Fruit fly (Drosophila melanogaster) Kc167 (cell line): ENCODE data around the gene RhoBTB.

Experiments
- Myc ChIP-seq: fragments of >200 bp; optimal IDR thresholded peaks from 2 replicates; lab custom pipeline; 2017; ENCODE audit warnings: missing external identifiers
- Sin3A ChIP-seq: fragments of >200 bp; optimal IDR thresholded peaks from 2 replicates; lab custom pipeline; 2018; ENCODE audit warnings: missing external identifiers
- insv ChIP-seq: fragments of >200 bp; optimal IDR thresholded peaks from 3 replicates; lab custom pipeline; 2018; ENCODE audit warnings: missing external identifiers
- psq ChIP-seq: fragments of >200 bp; optimal IDR thresholded peaks from 2 replicates; lab custom pipeline; 2017; ENCODE audit warnings: missing external identifiers
- ttk ChIP-seq: sonication (Bioruptor generic); optimal IDR thresholded peaks from 2 replicates; lab custom pipeline; 2017; ENCODE audit warnings: missing external identifiers

- no peak for TF ChIP-seq Sin3A (lab: Kevin White, UChicago)
- no peak for TF ChIP-seq ttk (lab: Kevin White, UChicago)
- no peak for TF ChIP-seq Myc
- no peak for TF ChIP-seq psq (lab: Kevin White, UChicago)
- no peak for TF ChIP-seq insv (lab: Kevin White, UChicago)
These were observed 20.0 kb downstream of the RhoBTB start for dm6 chr3L:20396047-20396446.
